Worm (Caenorhabditis elegans) whole organism, dauer: ENCODE results near the gene C05C9.1.

Experiments used
- unc-62 ChIP-seq: sonication (generic microtip); optimal IDR thresholded peaks from 2 replicates; lab custom pipeline; 2017; ENCODE audit warnings: missing biosample characterization, missing genetic modification reagents, missing genetic modification characterization

The C05C9.1 gene

ce11 chrX:11160537-11160936, at the start of gene C05C9.1:
C05C9.1 (plus strand) TSS chrX:11160837.
- TF ChIP-seq unc-62 (GFP tag; lab: Kevin White, UChicago) = no peak

- TF ChIP-seq unc-62 (GFP tag; lab: Kevin White, UChicago) = no peak
These were observed 46.2 kb upstream of the C05C9.1 start for ce11 chrX:11114420-11114819.

- TF ChIP-seq unc-62 (GFP tag; lab: Kevin White, UChicago) = no peak
These were observed 43.9 kb upstream of the C05C9.1 start, which contains the start of gene nlp-66 for ce11 chrX:11116723-11117122. nlp-66 (minus strand) TSS chrX:11116823.

- no peak for TF ChIP-seq unc-62 (GFP tag; lab: Kevin White, UChicago)
These were observed 39.8 kb upstream of the C05C9.1 start, which contains the start of gene R08B4.3 for ce11 chrX:11120808-11121207. R08B4.3 (minus strand) TSS chrX:11121005.

- TF ChIP-seq unc-62 (GFP tag; lab: Kevin White, UChicago) = no peak
These were observed 38.2 kb upstream of the C05C9.1 start for ce11 chrX:11122412-11122811.

- no peak for TF ChIP-seq unc-62 (GFP tag; lab: Kevin White, UChicago)
These were observed 36.6 kb upstream of the C05C9.1 start for ce11 chrX:11123998-11124397.

ce11 chrX:11125520-11125919, 35.1 kb upstream of the C05C9.1 start, which contains the start of gene alr-1:
alr-1 (minus strand) TSS chrX:11125620.
- no peak for TF ChIP-seq unc-62 (GFP tag; lab: Kevin White, UChicago)

ce11 chrX:11126259-11126658, 34.4 kb upstream of the C05C9.1 start:
- TF ChIP-seq unc-62 (GFP tag; lab: Kevin White, UChicago) = no peak

ce11 chrX:11132260-11132659, 28.4 kb upstream of the C05C9.1 start:
- TF ChIP-seq unc-62 (GFP tag; lab: Kevin White, UChicago) = no peak

ce11 chrX:11134750-11135394, 25.8 kb upstream of the C05C9.1 start:
- no peak for TF ChIP-seq unc-62 (GFP tag; lab: Kevin White, UChicago)

ce11 chrX:11136988-11137387, 23.6 kb upstream of the C05C9.1 start:
- TF ChIP-seq unc-62 (GFP tag; lab: Kevin White, UChicago) = no peak

- no peak for TF ChIP-seq unc-62 (GFP tag; lab: Kevin White, UChicago)
These were observed 23.0 kb upstream of the C05C9.1 start for ce11 chrX:11137632-11138031.

ce11 chrX:11151494-11151893, 9.1 kb upstream of the C05C9.1 start:
- TF ChIP-seq unc-62 (GFP tag; lab: Kevin White, UChicago) = no peak

ce11 chrX:11152720-11153119, 7.9 kb upstream of the C05C9.1 start, which contains the start of the genes C05C9.3 and C05C9.2:
C05C9.3 (minus strand) TSS chrX:11152820.
C05C9.2 (plus strand) TSS chrX:11153065.
- TF ChIP-seq unc-62 (GFP tag; lab: Kevin White, UChicago) = no peak

- no peak for TF ChIP-seq unc-62 (GFP tag; lab: Kevin White, UChicago)
These were observed 2.3 kb downstream of the C05C9.1 start for ce11 chrX:11162778-11163584.

ce11 chrX:11178599-11178998, 18.0 kb downstream of the C05C9.1 start, which contains the start of gene gnrr-6:
gnrr-6 (plus strand) TSS chrX:11178899.
- TF ChIP-seq unc-62 (GFP tag; lab: Kevin White, UChicago) = no peak
